Worm (Caenorhabditis elegans) whole organism, mixed stage, embryonic: ENCODE data around the gene srxa-8.

ENCODE experiments used
- bed-3 ChIP-seq: fragments of 200-800 bp; sonication (Bioruptor generic); optimal IDR thresholded peaks from 3 replicates; lab custom pipeline; 2018; ENCODE audit warnings: mild to moderate bottlenecking, missing genetic modification characterization, moderate library complexity, missing compliant biosample characterization
- blmp-1 ChIP-seq: fragments of 150-350 bp; optimal IDR thresholded peaks from 2 replicates; lab custom pipeline; 2014; ENCODE audit warnings: missing biosample characterization, missing genetic modification characterization
- ceh-39 ChIP-seq: fragments of 150-350 bp; optimal IDR thresholded peaks from 2 replicates; lab custom pipeline; 2014; ENCODE audit warnings: missing biosample characterization, missing genetic modification characterization
- ceh-43 ChIP-seq: fragments of 200-800 bp; sonication (Bioruptor generic); optimal IDR thresholded peaks from 2 replicates; lab custom pipeline; 2018; ENCODE audit warnings: mild to moderate bottlenecking, missing genetic modification characterization, moderate library complexity, missing compliant biosample characterization
- ceh-83 ChIP-seq: fragments of 200-800 bp; sonication (Bioruptor generic); optimal IDR thresholded peaks from 2 replicates; lab custom pipeline; 2018; ENCODE audit warnings: mild to moderate bottlenecking, missing genetic modification characterization, missing compliant biosample characterization
- ces-1 ChIP-seq: fragments of 150-350 bp; optimal IDR thresholded peaks from 2 replicates; lab custom pipeline; 2014; ENCODE audit warnings: missing biosample characterization, missing genetic modification reagents, missing genetic modification characterization
- drap-1 ChIP-seq: fragments of 200-800 bp; sonication (Bioruptor generic); optimal IDR thresholded peaks from 3 replicates; lab custom pipeline; 2018; ENCODE audit warnings: mild to moderate bottlenecking, missing genetic modification characterization, missing compliant biosample characterization
- elt-1 ChIP-seq: sonication (generic microtip); optimal IDR thresholded peaks from 2 replicates; lab custom pipeline; 2017; ENCODE audit warnings: missing genetic modification characterization, mild to moderate bottlenecking, missing compliant biosample characterization, antibody characterized with exemption, moderate library complexity, borderline replicate concordance; ENCODE audit not compliant: insufficient read depth
- flh-1 ChIP-seq: fragments of 200-800 bp; sonication (Bioruptor generic); optimal IDR thresholded peaks from 2 replicates; lab custom pipeline; 2018; ENCODE audit warnings: mild to moderate bottlenecking, missing genetic modification characterization, moderate library complexity, missing compliant biosample characterization
- ham-2 ChIP-seq: fragments of 200-800 bp; sonication (Bioruptor generic); optimal IDR thresholded peaks from 2 replicates; lab custom pipeline; 2018; ENCODE audit warnings: mild to moderate bottlenecking, missing genetic modification characterization, missing compliant biosample characterization
- lin-13 ChIP-seq: fragments of 150-350 bp; optimal IDR thresholded peaks from 2 replicates; lab custom pipeline; 2014; ENCODE audit warnings: missing biosample characterization, missing genetic modification characterization
- lin-32 ChIP-seq: fragments of 200-800 bp; sonication (Bioruptor generic); optimal IDR thresholded peaks from 2 replicates; lab custom pipeline; 2018; ENCODE audit warnings: mild to moderate bottlenecking, missing genetic modification characterization, missing compliant biosample characterization
- mab-5 ChIP-seq: fragments of 150-350 bp; optimal IDR thresholded peaks from 2 replicates; lab custom pipeline; 2014; ENCODE audit warnings: missing biosample characterization, missing genetic modification characterization
- mep-1 ChIP-seq: fragments of 150-350 bp; optimal IDR thresholded peaks from 2 replicates; lab custom pipeline; 2017; ENCODE audit warnings: missing biosample characterization, missing genetic modification reagents, missing genetic modification characterization, inconsistent platforms
- mls-2 ChIP-seq: sonication (generic microtip); optimal IDR thresholded peaks from 2 replicates; lab custom pipeline; 2016; ENCODE audit warnings: mild to moderate bottlenecking, missing genetic modification characterization, moderate library complexity, missing compliant biosample characterization
- nhr-12 ChIP-seq: fragments of 150-350 bp; optimal IDR thresholded peaks from 2 replicates; lab custom pipeline; 2014; ENCODE audit warnings: missing biosample characterization, missing genetic modification characterization
- nhr-2 ChIP-seq: fragments of 150-350 bp; optimal IDR thresholded peaks from 2 replicates; lab custom pipeline; 2014; ENCODE audit warnings: missing biosample characterization, missing genetic modification characterization
- nhr-237 ChIP-seq: fragments of 150-350 bp; optimal IDR thresholded peaks from 2 replicates; lab custom pipeline; 2014; ENCODE audit warnings: missing biosample characterization, missing genetic modification characterization
- nhr-28 ChIP-seq: fragments of 150-350 bp; optimal IDR thresholded peaks from 2 replicates; lab custom pipeline; 2014; ENCODE audit warnings: missing biosample characterization, missing genetic modification characterization
- pha-4 ChIP-seq: fragments of 150-350 bp; optimal IDR thresholded peaks from 2 replicates; lab custom pipeline; 2018; ENCODE audit warnings: missing biosample characterization, missing genetic modification reagents, missing genetic modification characterization
- sem-2 ChIP-seq: fragments of 200-800 bp; sonication (Bioruptor generic); optimal IDR thresholded peaks from 2 replicates; lab custom pipeline; 2018; ENCODE audit warnings: mild to moderate bottlenecking, missing genetic modification characterization, missing compliant biosample characterization
- snpc-4 ChIP-seq: fragments of 150-350 bp; optimal IDR thresholded peaks from 2 replicates; lab custom pipeline; 2014; ENCODE audit warnings: missing biosample characterization, missing genetic modification characterization
- sptf-1 ChIP-seq: sonication (generic microtip); optimal IDR thresholded peaks from 2 replicates; lab custom pipeline; 2017; ENCODE audit warnings: mild to moderate bottlenecking, missing genetic modification characterization, moderate library complexity, missing compliant biosample characterization
- tbx-8 ChIP-seq: fragments of 200-800 bp; sonication (Bioruptor generic); optimal IDR thresholded peaks from 2 replicates; lab custom pipeline; 2018; ENCODE audit warnings: mild to moderate bottlenecking, missing genetic modification characterization, moderate library complexity, missing compliant biosample characterization
- unc-120 ChIP-seq: sonication (generic microtip); optimal IDR thresholded peaks from 2 replicates; lab custom pipeline; 2017; ENCODE audit warnings: missing genetic modification characterization, missing compliant biosample characterization; ENCODE audit not compliant: poor library complexity, severe bottlenecking
- unc-39 ChIP-seq: fragments of 150-350 bp; optimal IDR thresholded peaks from 2 replicates; lab custom pipeline; 2014; ENCODE audit warnings: missing biosample characterization, missing genetic modification characterization
- unc-62 ChIP-seq: fragments of 150-350 bp; optimal IDR thresholded peaks from 2 replicates; lab custom pipeline; 2014; ENCODE audit warnings: missing biosample characterization, missing genetic modification reagents, missing genetic modification characterization
- zip-8 ChIP-seq: fragments of 150-350 bp; optimal IDR thresholded peaks from 2 replicates; lab custom pipeline; 2014; ENCODE audit warnings: missing biosample characterization, missing genetic modification characterization
- ztf-11 ChIP-seq: fragments of 150-350 bp; optimal IDR thresholded peaks from 2 replicates; lab custom pipeline; 2014; ENCODE audit warnings: missing biosample characterization, missing genetic modification characterization

Gene srxa-8

ce11 chrX:13291506-13291905, 17.1 kb downstream of the srxa-8 start, which contains the start of gene srd-38:
srd-38 (plus strand) TSS chrX:13291806.
- TF ChIP-seq lin-13: no peak

ce11 chrX:13290531-13290930, 18.1 kb downstream of the srxa-8 start, which contains the start of gene R04D3.3:
R04D3.3 (minus strand) TSS chrX:13290631.
- TF ChIP-seq nhr-2 (tag; lab: Kevin White, UChicago): no peak
- TF ChIP-seq sem-2 (GFP tag; lab: Kevin White, UChicago): no peak
- no peak for TF ChIP-seq flh-1 (GFP tag; lab: Kevin White, UChicago)
- TF ChIP-seq nhr-12: no peak
- TF ChIP-seq ham-2 (GFP tag; lab: Kevin White, UChicago): no peak
- TF ChIP-seq unc-62 (GFP tag; lab: Kevin White, UChicago): no peak
- no peak for TF ChIP-seq zip-8 (tag; lab: Kevin White, UChicago)
- no peak for TF ChIP-seq ceh-39
- TF ChIP-seq nhr-237 (tag; lab: Kevin White, UChicago): no peak
- no peak for TF ChIP-seq mls-2
- no peak for TF ChIP-seq nhr-28 (tag; lab: Kevin White, UChicago)
- TF ChIP-seq unc-39 (tag; lab: Kevin White, UChicago): no peak
- no peak for TF ChIP-seq unc-120 (tag; lab: Kevin White, UChicago)
- TF ChIP-seq lin-13: no peak

- TF ChIP-seq drap-1 (GFP tag; lab: Kevin White, UChicago): no peak
- TF ChIP-seq snpc-4 (tag; lab: Kevin White, UChicago): no peak
- TF ChIP-seq blmp-1 (tag; lab: Kevin White, UChicago): no peak
- no peak for TF ChIP-seq ceh-83 (GFP tag; lab: Kevin White, UChicago)
- no peak for TF ChIP-seq nhr-2 (tag; lab: Kevin White, UChicago)
- no peak for TF ChIP-seq pha-4 (tag; lab: Kevin White, UChicago)
- no peak for TF ChIP-seq nhr-237 (tag; lab: Kevin White, UChicago)
- TF ChIP-seq unc-62 (GFP tag; lab: Kevin White, UChicago): no peak
- no peak for TF ChIP-seq ces-1 (GFP tag; lab: Kevin White, UChicago)
- no peak for TF ChIP-seq lin-13
- no peak for TF ChIP-seq elt-1 (tag; lab: Kevin White, UChicago)
- no peak for TF ChIP-seq lin-32
- no peak for TF ChIP-seq nhr-12
- TF ChIP-seq ham-2 (GFP tag; lab: Kevin White, UChicago): no peak
- TF ChIP-seq unc-39 (tag; lab: Kevin White, UChicago): no peak
- no peak for TF ChIP-seq bed-3 (GFP tag; lab: Kevin White, UChicago)
- TF ChIP-seq, all 35 proteins: peak for 0
These were observed 19.9 kb downstream of the srxa-8 start, which contains the start of gene R04D3.4 for ce11 chrX:13288715-13289114. R04D3.4 (minus strand) TSS chrX:13288815.

ce11 chrX:13286533-13286932, 22.1 kb downstream of the srxa-8 start, which contains the start of gene R04D3.2:
R04D3.2 (minus strand) TSS chrX:13286633.
- no peak for TF ChIP-seq mab-5 (tag; lab: Kevin White, UChicago)
- TF ChIP-seq mep-1: no peak
- TF ChIP-seq, all 35 proteins: peak for 0

- no peak for TF ChIP-seq nhr-237 (tag; lab: Kevin White, UChicago)
- no peak for TF ChIP-seq ceh-43 (GFP tag; lab: Kevin White, UChicago)
These were observed 24.0 kb downstream of the srxa-8 start for ce11 chrX:13284618-13285017.

- TF ChIP-seq nhr-2 (tag; lab: Kevin White, UChicago) (no peak), ceh-39 (no peak), nhr-12 (no peak), ceh-83 (GFP tag; lab: Kevin White, UChicago) (no peak), lin-13 (no peak), mab-5 (tag; lab: Kevin White, UChicago) (no peak), ceh-43 (GFP tag; lab: Kevin White, UChicago) (no peak), tbx-8 (GFP tag; lab: Kevin White, UChicago) (no peak), unc-62 (GFP tag; lab: Kevin White, UChicago) (no peak), blmp-1 (tag; lab: Kevin White, UChicago) (no peak), ztf-11 (no peak), snpc-4 (tag; lab: Kevin White, UChicago) (no peak), mep-1 (no peak), sptf-1 (no peak)
These were observed 24.6 kb downstream of the srxa-8 start, which contains the start of gene cyp-14A4 for ce11 chrX:13284091-13284490. cyp-14A4 (minus strand) TSS chrX:13284197.
